Fruit fly (Drosophila melanogaster) whole organism, embryonic: ENCODE results near the gene RAF2.

Experiments
- Ada2b ChIP-seq: fragments of 200-800 bp; sonication (Bioruptor generic); IDR thresholded peaks from 2 replicates; pipeline ENCODE4 v1.3.6; 2022; ENCODE audit warnings: missing biosample characterization, missing genetic modification characterization
- B-H2 ChIP-seq: fragments of 200-800 bp; sonication (Bioruptor generic); optimal IDR thresholded peaks from 2 replicates; lab custom pipeline; 2018; ENCODE audit warnings: missing biosample characterization, mild to moderate bottlenecking, missing genetic modification characterization
- BtbVII ChIP-seq: fragments of 200-800 bp; sonication (Bioruptor generic); optimal IDR thresholded peaks from 3 replicates; lab custom pipeline; 2017; ENCODE audit warnings: missing biosample characterization, mild to moderate bottlenecking, missing genetic modification characterization
- C15 ChIP-seq: fragments of 200-800 bp; sonication (Bioruptor generic); IDR thresholded peaks from 3 replicates; pipeline ENCODE4 v1.3.6; 2022; ENCODE audit warnings: missing biosample characterization, missing genetic modification characterization
- CG10209 ChIP-seq: fragments of 200-800 bp; sonication (Bioruptor generic); optimal IDR thresholded peaks from 3 replicates; lab custom pipeline; 2017; ENCODE audit warnings: missing biosample characterization, mild to moderate bottlenecking, missing genetic modification characterization, missing genetic modification reagents
- CG1024 ChIP-seq: fragments of 200-800 bp; sonication (Bioruptor generic); IDR thresholded peaks from 2 replicates; pipeline ENCODE4 v1.3.6; 2022; ENCODE audit warnings: missing biosample characterization, missing genetic modification characterization
- CG12071 ChIP-seq: fragments of 200-800 bp; sonication (Bioruptor generic); optimal IDR thresholded peaks from 3 replicates; lab custom pipeline; 2018; ENCODE audit warnings: missing biosample characterization, mild to moderate bottlenecking, missing genetic modification characterization
- CG12942 ChIP-seq: fragments of 200-800 bp; sonication (Bioruptor generic); optimal IDR thresholded peaks from 3 replicates; lab custom pipeline; 2016; ENCODE audit warnings: missing biosample characterization, missing genetic modification characterization
- CG14050 ChIP-seq: fragments of 200-800 bp; sonication (Bioruptor generic); IDR thresholded peaks from 3 replicates; pipeline ENCODE4 v1.3.6; 2022; ENCODE audit warnings: missing biosample characterization, missing genetic modification characterization
- CG14860 ChIP-seq: fragments of 200-800 bp; sonication (Bioruptor generic); IDR thresholded peaks from 3 replicates; pipeline ENCODE4 v1.3.6; 2022; ENCODE audit warnings: missing biosample characterization, missing genetic modification characterization; ENCODE audit not compliant: partially characterized antibody
- CG15514 ChIP-seq: fragments of 200-800 bp; sonication (Bioruptor generic); optimal IDR thresholded peaks from 3 replicates; lab custom pipeline; 2017; ENCODE audit warnings: missing biosample characterization, missing genetic modification characterization, mild to moderate bottlenecking, moderate library complexity, missing genetic modification reagents
- CG1603 ChIP-seq: fragments of 200-800 bp; sonication (Bioruptor generic); optimal IDR thresholded peaks from 2 replicates; lab custom pipeline; 2019; ENCODE audit warnings: missing biosample characterization, mild to moderate bottlenecking, missing genetic modification characterization, moderate library complexity
- CG3163 ChIP-seq: fragments of 200-800 bp; sonication (Bioruptor generic); optimal IDR thresholded peaks from 3 replicates; lab custom pipeline; 2016; ENCODE audit warnings: missing biosample characterization, missing genetic modification characterization
- CG34224 ChIP-seq: fragments of 200-800 bp; sonication (Bioruptor generic); IDR thresholded peaks from 3 replicates; pipeline ENCODE4 v1.3.6; 2022; ENCODE audit warnings: missing biosample characterization, missing genetic modification characterization; ENCODE audit not compliant: partially characterized antibody
- CG34376 ChIP-seq: fragments of 200-800 bp; sonication (Bioruptor generic); optimal IDR thresholded peaks from 2 replicates; lab custom pipeline; 2018; ENCODE audit warnings: missing biosample characterization, mild to moderate bottlenecking, missing genetic modification characterization
- CG4854 ChIP-seq: fragments of 200-800 bp; sonication (Bioruptor generic); optimal IDR thresholded peaks from 2 replicates; lab custom pipeline; 2016; ENCODE audit warnings: missing biosample characterization, missing genetic modification characterization, inconsistent platforms
- CG6175 ChIP-seq: fragments of 200-800 bp; sonication (Bioruptor generic); IDR thresholded peaks from 3 replicates; pipeline ENCODE4 v1.3.6; 2022; ENCODE audit warnings: missing biosample characterization, missing genetic modification characterization
- CG8765 ChIP-seq: fragments of 200-800 bp; sonication (Bioruptor generic); IDR thresholded peaks from 2 replicates; pipeline ENCODE4 v1.3.6; 2022; ENCODE audit warnings: missing biosample characterization, missing genetic modification characterization
- CG9609 ChIP-seq: fragments of 200-800 bp; sonication (Bioruptor generic); optimal IDR thresholded peaks from 3 replicates; lab custom pipeline; 2016; ENCODE audit warnings: missing biosample characterization, missing genetic modification characterization
- CHES-1-like ChIP-seq: fragments of 200-800 bp; sonication (Bioruptor generic); optimal IDR thresholded peaks from 2 replicates; lab custom pipeline; 2016; ENCODE audit warnings: missing biosample characterization, missing genetic modification characterization
- Chrac-16 ChIP-seq: fragments of 200-800 bp; sonication (Bioruptor generic); optimal IDR thresholded peaks from 3 replicates; lab custom pipeline; 2016; ENCODE audit warnings: missing biosample characterization, missing genetic modification characterization
- CkIIα-i1 ChIP-seq: fragments of 200-800 bp; sonication (Bioruptor generic); IDR thresholded peaks from 2 replicates; pipeline ENCODE4 v1.3.6; 2022; ENCODE audit warnings: missing biosample characterization, missing genetic modification characterization
- Dad ChIP-seq: fragments of 200-800 bp; sonication (Bioruptor generic); optimal IDR thresholded peaks from 3 replicates; lab custom pipeline; 2016; ENCODE audit warnings: missing biosample characterization, missing genetic modification characterization
- Dbx ChIP-seq: fragments of 200-800 bp; sonication (Bioruptor generic); IDR thresholded peaks from 3 replicates; pipeline ENCODE4 v1.3.6; 2022; ENCODE audit warnings: missing biosample characterization, missing genetic modification characterization
- Fer1 ChIP-seq: fragments of 200-800 bp; sonication (Bioruptor generic); optimal IDR thresholded peaks from 2 replicates; lab custom pipeline; 2017; ENCODE audit warnings: missing biosample characterization, mild to moderate bottlenecking, missing genetic modification characterization
- Fer3 ChIP-seq: fragments of 200-800 bp; sonication (Bioruptor generic); optimal IDR thresholded peaks from 2 replicates; lab custom pipeline; 2018; ENCODE audit warnings: missing biosample characterization, mild to moderate bottlenecking, missing genetic modification characterization, moderate library complexity
- MTF-1 ChIP-seq: fragments of 200-800 bp; sonication (Bioruptor generic); optimal IDR thresholded peaks from 2 replicates; lab custom pipeline; 2018; ENCODE audit warnings: missing biosample characterization, mild to moderate bottlenecking, missing genetic modification characterization, borderline replicate concordance
- Max ChIP-seq: fragments of 200-800 bp; sonication (Bioruptor generic); optimal IDR thresholded peaks from 2 replicates; lab custom pipeline; 2016; ENCODE audit warnings: missing biosample characterization, mild to moderate bottlenecking, missing genetic modification characterization
- Mes4 ChIP-seq: fragments of 200-800 bp; sonication (Bioruptor generic); optimal IDR thresholded peaks from 2 replicates; lab custom pipeline; 2016; ENCODE audit warnings: missing biosample characterization, missing genetic modification characterization
- Oli ChIP-seq: fragments of 200-800 bp; sonication (Bioruptor generic); optimal IDR thresholded peaks from 2 replicates; lab custom pipeline; 2018; ENCODE audit warnings: missing biosample characterization, mild to moderate bottlenecking, missing genetic modification characterization, moderate library complexity
- Pdp1 ChIP-seq, 2 experiments: fragments of 200-800 bp; sonication (Bioruptor generic); optimal IDR thresholded peaks; 3 replicates each; lab custom pipeline; 2016; ENCODE audit warnings: missing biosample characterization in 2 of 2, missing genetic modification characterization in 2 of 2, mild to moderate bottlenecking in 1 of 2, moderate library complexity in 1 of 2
- Rx ChIP-seq: fragments of 200-800 bp; sonication (Bioruptor generic); IDR thresholded peaks from 2 replicates; pipeline ENCODE4 v1.3.6; 2022; ENCODE audit warnings: missing biosample characterization, missing genetic modification characterization
- ap ChIP-seq: fragments of 200-800 bp; sonication (Bioruptor generic); IDR thresholded peaks from 2 replicates; pipeline ENCODE4 v1.3.6; 2022; ENCODE audit warnings: missing biosample characterization, missing genetic modification characterization
- bbx ChIP-seq: fragments of 200-800 bp; sonication (Bioruptor generic); IDR thresholded peaks from 2 replicates; pipeline ENCODE4 v1.3.6; 2022; ENCODE audit warnings: missing biosample characterization, missing genetic modification characterization; ENCODE audit not compliant: partially characterized antibody
- bowl ChIP-seq: fragments of 200-800 bp; sonication (Bioruptor generic); IDR thresholded peaks from 2 replicates; pipeline ENCODE4 v1.3.6; 2022; ENCODE audit warnings: missing biosample characterization, missing genetic modification characterization
- cad ChIP-seq: fragments of >200 bp; optimal IDR thresholded peaks from 2 replicates; lab custom pipeline; 2017; ENCODE audit warnings: missing biosample characterization, missing genetic modification characterization
- chm ChIP-seq: fragments of 200-800 bp; sonication (Bioruptor generic); IDR thresholded peaks from 2 replicates; pipeline ENCODE4 v1.3.6; 2022; ENCODE audit warnings: missing biosample characterization, missing genetic modification characterization
- disco-r ChIP-seq: fragments of 200-800 bp; sonication (Bioruptor generic); optimal IDR thresholded peaks from 2 replicates; lab custom pipeline; 2016; ENCODE audit warnings: missing biosample characterization, missing genetic modification characterization
- fru ChIP-seq: fragments of >200 bp; optimal IDR thresholded peaks from 2 replicates; lab custom pipeline; 2017
- gem ChIP-seq: fragments of 200-800 bp; sonication (Bioruptor generic); optimal IDR thresholded peaks from 2 replicates; lab custom pipeline; 2019; ENCODE audit warnings: missing biosample characterization, mild to moderate bottlenecking, missing genetic modification characterization, moderate library complexity
- grn ChIP-seq: fragments of 200-800 bp; sonication (Bioruptor generic); optimal IDR thresholded peaks from 3 replicates; lab custom pipeline; 2017; ENCODE audit warnings: missing biosample characterization, missing genetic modification characterization
- hkb ChIP-seq, 2 experiments: fragments of 200-800 bp in 1 of 2; fragments of >200 bp in 1 of 2; sonication (Bioruptor generic) in 1 of 2; IDR thresholded peaks in 1 of 2; optimal IDR thresholded peaks in 1 of 2; 2 replicates each; pipeline versions ENCODE4 v1.3.6 to Lab custom; 2017 to 2022; ENCODE audit warnings: missing biosample characterization in 1 of 2, missing genetic modification characterization in 1 of 2
- kah ChIP-seq: fragments of 200-800 bp; sonication (Bioruptor generic); optimal IDR thresholded peaks from 2 replicates; lab custom pipeline; 2018; ENCODE audit warnings: missing biosample characterization, mild to moderate bottlenecking, missing genetic modification characterization
- mirr ChIP-seq: fragments of 200-800 bp; sonication (Bioruptor generic); optimal IDR thresholded peaks from 3 replicates; lab custom pipeline; 2018; ENCODE audit warnings: missing biosample characterization, mild to moderate bottlenecking, missing genetic modification characterization
- otp ChIP-seq: fragments of 200-800 bp; sonication (Bioruptor generic); IDR thresholded peaks from 3 replicates; pipeline ENCODE4, ENCODE4 v1.3.6; 2022; ENCODE audit warnings: missing biosample characterization, missing genetic modification characterization
- prd ChIP-seq, 3 experiments: fragments of >200 bp in 2 of 3; fragments of 200-800 bp in 1 of 3; sonication (Bioruptor generic) in 1 of 3; optimal IDR thresholded peaks in 2 of 3; IDR thresholded peaks in 1 of 3; 2 replicates in 2 of 3; 3 replicates in 1 of 3; pipeline versions ENCODE4 v1.3.6 to Lab custom; 2017 to 2022; ENCODE audit warnings: missing biosample characterization in 1 of 3, missing genetic modification characterization in 1 of 3
- rib ChIP-seq: fragments of 200-800 bp; sonication (Bioruptor generic); IDR thresholded peaks from 2 replicates; pipeline ENCODE4 v1.3.6; 2022; ENCODE audit warnings: missing biosample characterization, missing genetic modification characterization
- schlank ChIP-seq: fragments of 200-800 bp; sonication (Bioruptor generic); optimal IDR thresholded peaks from 2 replicates; lab custom pipeline; 2018; ENCODE audit warnings: missing biosample characterization, mild to moderate bottlenecking, missing genetic modification characterization
- vfl ChIP-seq: fragments of 200-800 bp; sonication (Bioruptor generic); optimal IDR thresholded peaks from 2 replicates; lab custom pipeline; 2016; ENCODE audit warnings: missing biosample characterization, missing genetic modification characterization
- zen2 ChIP-seq: fragments of 200-800 bp; sonication (Bioruptor generic); IDR thresholded peaks from 3 replicates; pipeline ENCODE4 v1.3.6; 2022; ENCODE audit warnings: missing biosample characterization, missing genetic modification characterization; ENCODE audit not compliant: partially characterized antibody

RAF2 gene

DNA sequence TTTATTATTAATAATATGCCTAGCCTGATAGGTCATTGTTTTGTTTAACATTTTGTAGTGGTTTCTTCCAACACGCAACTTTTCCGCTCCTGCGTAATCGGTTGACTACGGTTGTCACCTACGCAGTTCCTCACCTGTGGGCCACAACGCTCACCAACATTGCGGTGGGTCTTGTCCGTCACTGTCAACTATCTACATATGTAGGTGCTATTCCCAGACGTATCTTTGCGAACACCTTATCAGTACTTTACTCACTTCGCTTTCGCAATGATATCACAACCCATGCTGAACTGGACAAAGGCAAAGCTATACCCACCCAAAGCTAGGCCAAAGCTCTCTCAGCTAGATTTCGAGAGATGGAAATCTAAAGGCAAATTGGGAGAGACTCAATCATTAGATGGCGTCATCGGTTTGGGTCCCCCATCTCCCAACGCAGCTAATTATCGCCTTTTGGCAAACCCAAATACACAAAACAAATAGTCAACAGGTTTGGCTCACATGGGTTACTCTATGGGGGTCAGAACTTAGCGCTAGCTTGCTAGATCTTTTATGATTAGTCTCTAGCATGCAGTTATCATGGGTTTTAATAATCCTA, 29.9 kb upstream of the RAF2 start (continued):
- TF ChIP-seq MTF-1 (GFP tag; lab: Kevin White, UChicago), result no peak
- no peak for TF ChIP-seq CG1024 (GFP tag; lab: Robert Waterston, UW)
- TF ChIP-seq CG1603 (tag; lab: Kevin White, UChicago), result no peak
- no peak for TF ChIP-seq disco-r (GFP tag; lab: Kevin White, UChicago)
- TF ChIP-seq gem (tag; lab: Kevin White, UChicago), result no peak
- TF ChIP-seq Dbx (GFP tag; lab: Robert Waterston, UW), result 0 out of 3 replicates have a peak, but pooled peaks have one; percentile 15
- peak in 1 of 2 experiments; percentile 49 for TF ChIP-seq Pdp1 (GFP tag; optimal IDR thresholded peaks at IDR 0.05; lab: Kevin White, UChicago)
- TF ChIP-seq hkb (optimal IDR thresholded peaks at IDR 0.05; lab: Kevin White, UChicago), result no peak
- TF ChIP-seq hkb (GFP tag; IDR thresholded peaks at IDR 0.05; lab: Robert Waterston, UW), result no peak
- no peak for TF ChIP-seq CkIIα-i1 (GFP tag; lab: Robert Waterston, UW)
- TF ChIP-seq CG34224, result peak; percentile 41; the same call in 1 of the 3 replicates
- TF ChIP-seq CG3163 (GFP tag; lab: Kevin White, UChicago), result no peak
- TF ChIP-seq Mes4 (GFP tag; lab: Kevin White, UChicago), result no peak
- TF ChIP-seq CG15514 (GFP tag; lab: Kevin White, UChicago), result peak; percentile 48
- no peak for TF ChIP-seq Fer3 (tag; lab: Kevin White, UChicago)
- peak; percentile 46 for TF ChIP-seq B-H2 (GFP tag; lab: Kevin White, UChicago)
- TF ChIP-seq CG10209, result no peak
- peak; percentile 97 for TF ChIP-seq mirr (GFP tag; lab: Kevin White, UChicago)
- TF ChIP-seq ap, result no peak
- TF ChIP-seq bbx (GFP tag; lab: Robert Waterston, UW), result no peak
- no peak for TF ChIP-seq Ada2b (GFP tag; lab: Robert Waterston, UW)
- no peak for TF ChIP-seq Chrac-16 (GFP tag; lab: Kevin White, UChicago)
- no peak for TF ChIP-seq CG12071 (GFP tag; lab: Kevin White, UChicago)
- no peak for TF ChIP-seq CG12942
- TF ChIP-seq CG4854 (GFP tag; lab: Kevin White, UChicago), result no peak
- TF ChIP-seq otp, result no peak
- TF ChIP-seq CG9609 (GFP tag; lab: Kevin White, UChicago), result no peak
- no peak for TF ChIP-seq CHES-1-like
- TF ChIP-seq Rx (GFP tag; lab: Robert Waterston, UW), result no peak
- no peak for TF ChIP-seq CG14860 (GFP tag; lab: Robert Waterston, UW)
- peak; percentile 68 for TF ChIP-seq grn (GFP tag; lab: Kevin White, UChicago)
- TF ChIP-seq Max (GFP tag; lab: Kevin White, UChicago), result no peak
- TF ChIP-seq rib (GFP tag; lab: Robert Waterston, UW), result 0 out of 2 replicates have a peak, but pooled peaks have one; percentile 14
- TF ChIP-seq prd (optimal IDR thresholded peaks at IDR 0.05; lab: Kevin White, UChicago), result no peak
- no peak for TF ChIP-seq prd (GFP tag; IDR thresholded peaks at IDR 0.05; lab: Robert Waterston, UW)
- no peak for TF ChIP-seq bowl (GFP tag; lab: Robert Waterston, UW)
- no peak for TF ChIP-seq CG6175 (GFP tag; lab: Robert Waterston, UW)
- TF ChIP-seq vfl, result no peak
- TF ChIP-seq CG34376 (GFP tag; lab: Kevin White, UChicago), result peak; percentile 93
- no peak for TF ChIP-seq Oli
- peak; percentile 45 for TF ChIP-seq BtbVII (GFP tag; lab: Kevin White, UChicago)
- peak; percentile 25 for TF ChIP-seq Fer1 (GFP tag; lab: Kevin White, UChicago)
- no peak for TF ChIP-seq chm (GFP tag; lab: Robert Waterston, UW)
- no peak for TF ChIP-seq C15
- peak; percentile 48 for TF ChIP-seq schlank
- no peak for TF ChIP-seq kah
- no peak for TF ChIP-seq Dad
- no peak for TF ChIP-seq CG8765
- TF ChIP-seq fru, result no peak
- no peak for TF ChIP-seq cad (GFP tag; lab: Kevin White, UChicago)
- no peak for TF ChIP-seq zen2 (GFP tag; lab: Robert Waterston, UW)
- TF ChIP-seq CG14050 (GFP tag; lab: Robert Waterston, UW), result no peak
